Worm (Caenorhabditis elegans) whole organism, late embryonic: Measurements from ENCODE around the gene lin-46.

Source experiments
- C38D4.7 ChIP-seq: fragments of 200-800 bp; sonication (Bioruptor generic); optimal IDR thresholded peaks from 2 replicates; lab custom pipeline; 2018; ENCODE audit warnings: mild to moderate bottlenecking, missing genetic modification characterization, moderate library complexity, missing compliant biosample characterization
- F13H6.1 ChIP-seq: sonication (generic microtip); optimal IDR thresholded peaks from 2 replicates; lab custom pipeline; 2016; ENCODE audit warnings: missing genetic modification characterization, missing compliant biosample characterization
- K02D7.2 ChIP-seq: sonication (generic microtip); optimal IDR thresholded peaks from 2 replicates; lab custom pipeline; 2017; ENCODE audit warnings: mild to moderate bottlenecking, missing genetic modification characterization, missing compliant biosample characterization
- T23F11.4 ChIP-seq: fragments of 200-800 bp; sonication (Bioruptor generic); optimal IDR thresholded peaks from 2 replicates; lab custom pipeline; 2018; ENCODE audit warnings: mild to moderate bottlenecking, missing genetic modification characterization, missing compliant biosample characterization
- ahr-1 ChIP-seq: sonication (generic microtip); optimal IDR thresholded peaks from 2 replicates; lab custom pipeline; 2016; ENCODE audit warnings: missing genetic modification characterization, missing compliant biosample characterization
- ama-1 ChIP-seq: fragments of 150-350 bp; optimal IDR thresholded peaks from 2 replicates; lab custom pipeline; 2014
- ceh-14 ChIP-seq: sonication (generic microtip); optimal IDR thresholded peaks from 2 replicates; lab custom pipeline; 2016; ENCODE audit warnings: missing genotype, missing genetic modification characterization, missing compliant biosample characterization
- ceh-19 ChIP-seq: fragments of 200-800 bp; sonication (Bioruptor generic); optimal IDR thresholded peaks from 2 replicates; lab custom pipeline; 2018; ENCODE audit warnings: mild to moderate bottlenecking, missing genetic modification characterization, missing compliant biosample characterization
- ceh-22 ChIP-seq: sonication (generic microtip); optimal IDR thresholded peaks from 2 replicates; lab custom pipeline; 2017; ENCODE audit warnings: missing biosample characterization, missing genetic modification characterization
- ceh-31 ChIP-seq: sonication (generic microtip); optimal IDR thresholded peaks from 2 replicates; lab custom pipeline; 2016; ENCODE audit warnings: missing genetic modification characterization, missing compliant biosample characterization
- ceh-48 ChIP-seq: sonication (generic microtip); optimal IDR thresholded peaks from 2 replicates; lab custom pipeline; 2016; ENCODE audit warnings: missing genetic modification characterization, inconsistent platforms, missing compliant biosample characterization
- ceh-6 ChIP-seq: fragments of 200-800 bp; sonication (Bioruptor generic); optimal IDR thresholded peaks from 2 replicates; lab custom pipeline; 2018; ENCODE audit warnings: mild to moderate bottlenecking, missing genetic modification characterization, missing compliant biosample characterization
- che-1 ChIP-seq: sonication (generic microtip); optimal IDR thresholded peaks from 2 replicates; lab custom pipeline; 2016; ENCODE audit warnings: mild to moderate bottlenecking, missing genetic modification characterization, missing compliant biosample characterization
- dmd-4 ChIP-seq: sonication (generic microtip); optimal IDR thresholded peaks from 2 replicates; lab custom pipeline; 2016; ENCODE audit warnings: borderline replicate concordance, missing genetic modification characterization, missing compliant biosample characterization
- dve-1 ChIP-seq: sonication (generic microtip); optimal IDR thresholded peaks from 2 replicates; lab custom pipeline; 2017; ENCODE audit warnings: antibody characterized with exemption, mild to moderate bottlenecking, missing genetic modification characterization, missing compliant biosample characterization
- elt-2 ChIP-seq: sonication (generic microtip); optimal IDR thresholded peaks from 2 replicates; lab custom pipeline; 2016; ENCODE audit warnings: missing genetic modification reagents, missing genetic modification characterization, missing compliant biosample characterization
- elt-4 ChIP-seq: sonication (generic microtip); optimal IDR thresholded peaks from 2 replicates; lab custom pipeline; 2016; ENCODE audit warnings: missing genetic modification characterization, missing compliant biosample characterization
- ets-4 ChIP-seq: sonication (generic microtip); optimal IDR thresholded peaks from 2 replicates; lab custom pipeline; 2016; ENCODE audit warnings: missing genetic modification characterization, missing compliant biosample characterization
- eyg-1 ChIP-seq: sonication (generic microtip); optimal IDR thresholded peaks from 2 replicates; lab custom pipeline; 2016; ENCODE audit warnings: missing genotype, missing genetic modification characterization, missing compliant biosample characterization
- fax-1 ChIP-seq: sonication (generic microtip); optimal IDR thresholded peaks from 2 replicates; lab custom pipeline; 2016; ENCODE audit warnings: missing genotype, missing genetic modification characterization, missing compliant biosample characterization
- fkh-10 ChIP-seq: fragments of 150-350 bp; optimal IDR thresholded peaks from 2 replicates; lab custom pipeline; 2014; ENCODE audit warnings: missing biosample characterization, missing genetic modification reagents, missing genetic modification characterization
- fkh-6 ChIP-seq: sonication (generic microtip); optimal IDR thresholded peaks from 2 replicates; lab custom pipeline; 2016; ENCODE audit warnings: missing genetic modification characterization, missing compliant biosample characterization
- gmeb-2 ChIP-seq: sonication (generic microtip); optimal IDR thresholded peaks from 2 replicates; lab custom pipeline; 2016; ENCODE audit warnings: missing genetic modification characterization, inconsistent platforms, missing compliant biosample characterization
- hlh-13 ChIP-seq: fragments of 200-800 bp; sonication (Bioruptor generic); optimal IDR thresholded peaks from 2 replicates; lab custom pipeline; 2018; ENCODE audit warnings: mild to moderate bottlenecking, missing genetic modification characterization, missing compliant biosample characterization
- hlh-30 ChIP-seq: sonication (generic microtip); optimal IDR thresholded peaks from 2 replicates; lab custom pipeline; 2017; ENCODE audit warnings: antibody characterized with exemption, missing genetic modification characterization, missing compliant biosample characterization; ENCODE audit not compliant: insufficient read depth
- hlh-6 ChIP-seq: sonication (generic microtip); optimal IDR thresholded peaks from 2 replicates; lab custom pipeline; 2016; ENCODE audit warnings: missing genotype, missing genetic modification characterization, missing compliant biosample characterization
- lin-11 ChIP-seq: fragments of 200-800 bp; sonication (Bioruptor generic); optimal IDR thresholded peaks from 2 replicates; lab custom pipeline; 2018; ENCODE audit warnings: mild to moderate bottlenecking, missing genetic modification characterization, missing compliant biosample characterization
- pat-9 ChIP-seq: fragments of 200-800 bp; sonication (Bioruptor generic); optimal IDR thresholded peaks from 2 replicates; lab custom pipeline; 2018; ENCODE audit warnings: mild to moderate bottlenecking, missing genetic modification characterization, moderate library complexity, missing compliant biosample characterization
- pha-4 ChIP-seq: fragments of 150-350 bp; optimal IDR thresholded peaks from 2 replicates; lab custom pipeline; 2018; ENCODE audit warnings: missing biosample characterization, missing genetic modification reagents, missing genetic modification characterization
- pros-1 ChIP-seq: fragments of 150-350 bp; optimal IDR thresholded peaks from 2 replicates; lab custom pipeline; 2014; ENCODE audit warnings: missing biosample characterization, missing genetic modification reagents, missing genetic modification characterization
- ref-2 ChIP-seq: sonication (generic microtip); optimal IDR thresholded peaks from 2 replicates; lab custom pipeline; 2016; ENCODE audit warnings: missing genetic modification characterization, missing compliant biosample characterization
- sox-4 ChIP-seq: sonication (generic microtip); optimal IDR thresholded peaks from 2 replicates; lab custom pipeline; 2017; ENCODE audit warnings: mild to moderate bottlenecking, missing genetic modification characterization, inconsistent platforms, missing compliant biosample characterization
- tbx-7 ChIP-seq: sonication (generic microtip); optimal IDR thresholded peaks from 2 replicates; lab custom pipeline; 2016; ENCODE audit warnings: missing genotype, missing genetic modification characterization, missing compliant biosample characterization
- unc-55 ChIP-seq: sonication (generic microtip); optimal IDR thresholded peaks from 2 replicates; lab custom pipeline; 2017; ENCODE audit warnings: missing biosample characterization, missing genetic modification reagents, missing genetic modification characterization

lin-46 gene

DNA sequence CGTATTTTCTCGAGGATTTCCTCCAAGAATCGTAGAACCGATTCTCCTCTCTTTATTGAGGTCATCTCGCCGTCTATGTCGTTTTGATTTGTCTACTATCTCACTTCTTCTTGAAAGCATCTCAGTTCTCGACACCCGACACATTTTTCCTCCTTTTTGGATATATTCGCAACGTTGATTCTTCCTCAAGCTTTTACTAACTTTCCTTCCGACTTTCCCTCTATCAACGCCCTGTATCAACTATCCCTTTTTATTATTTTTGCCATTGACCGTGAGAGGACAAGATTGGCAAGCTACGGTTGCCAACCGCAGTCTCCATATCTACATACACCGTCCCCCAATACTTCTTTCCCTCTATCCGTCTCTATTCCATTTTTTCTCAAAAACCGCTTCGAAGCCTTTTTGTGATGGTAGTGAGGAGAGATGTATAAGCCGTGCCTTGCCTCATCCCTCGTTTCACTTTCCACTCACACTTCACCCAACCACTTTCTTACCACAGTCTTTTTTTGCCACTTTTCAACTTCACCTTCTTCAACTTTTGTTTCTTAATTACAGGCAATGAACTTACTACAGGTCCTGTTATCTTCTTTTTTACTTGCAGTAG is 39.6 kb upstream of the lin-46 start, which contains the start of gene T16G1.2:
Gene T16G1.2 (plus strand): TSS at position 554 of the 604 bp plus-strand sequence.
- TF ChIP-seq tbx-7 (tag; lab: Kevin White, UChicago) (no peak), dve-1 (tag; lab: Kevin White, UChicago) (no peak), dmd-4 (no peak), hlh-13 (GFP tag; lab: Kevin White, UChicago) (no peak), C38D4.7 (GFP tag; lab: Kevin White, UChicago) (no peak)

DNA sequence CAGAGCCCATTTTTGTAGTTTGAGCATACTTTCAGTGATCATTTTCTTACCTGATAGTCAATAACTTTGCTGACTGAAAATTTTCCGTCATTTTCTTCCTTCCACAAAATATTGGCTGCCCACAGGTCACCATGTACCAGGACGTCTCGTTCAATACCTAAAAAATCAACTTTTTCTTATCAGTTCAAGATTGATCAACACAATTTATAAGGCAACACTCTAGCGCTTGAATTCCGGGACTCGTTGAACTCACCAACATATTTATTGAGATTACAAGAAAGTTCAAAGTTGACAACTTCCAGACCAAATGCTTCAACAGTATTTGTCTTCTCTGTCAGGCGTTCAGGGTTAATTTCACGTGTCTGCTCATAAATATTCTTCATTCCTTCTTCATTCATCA is 35.0 kb upstream of the lin-46 start:
- TF ChIP-seq dve-1 (tag; lab: Kevin White, UChicago), result no peak
- no peak for TF ChIP-seq elt-2
- no peak for TF ChIP-seq ceh-31 (tag; lab: Kevin White, UChicago)
- TF ChIP-seq fkh-6 (tag; lab: Kevin White, UChicago), result no peak
- TF ChIP-seq ama-1 (lab: Kevin White, UChicago), result no peak
- no peak for TF ChIP-seq gmeb-2 (tag; lab: Kevin White, UChicago)
- TF ChIP-seq fax-1 (tag; lab: Kevin White, UChicago), result no peak
- TF ChIP-seq ceh-19 (GFP tag; lab: Kevin White, UChicago), result no peak
- TF ChIP-seq F13H6.1 (tag; lab: Kevin White, UChicago), result no peak

DNA sequence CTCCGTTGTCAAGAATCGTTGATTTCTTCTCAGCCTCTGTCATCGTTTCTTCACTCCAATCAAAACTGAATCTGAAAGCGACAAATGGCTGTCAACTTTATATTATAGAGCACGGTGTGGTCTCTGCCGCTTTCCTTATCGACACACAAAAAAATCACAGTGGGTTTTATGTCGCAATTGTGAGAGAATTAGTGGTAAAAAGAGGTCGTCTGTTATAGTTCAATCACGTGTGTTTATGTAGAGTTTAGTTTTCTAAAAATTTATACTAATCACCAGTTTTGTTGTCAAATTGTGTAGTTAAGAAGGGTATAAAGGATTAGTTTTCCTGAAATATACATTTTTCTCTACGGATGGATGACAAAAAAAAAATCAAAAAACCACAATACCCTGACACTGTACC is 33.7 kb upstream of the lin-46 start, which contains the start of gene T16G1.7:
Gene T16G1.7 (minus strand): TSS at position 137 of the 400 bp plus-strand sequence.
- TF ChIP-seq tbx-7 (tag; lab: Kevin White, UChicago) (no peak), ama-1 (lab: Kevin White, UChicago) (no peak), C38D4.7 (GFP tag; lab: Kevin White, UChicago) (no peak), ceh-14 (no peak), K02D7.2 (tag; lab: Kevin White, UChicago) (no peak), pros-1 (no peak), fkh-6 (tag; lab: Kevin White, UChicago) (no peak), ahr-1 (tag; lab: Kevin White, UChicago) (no peak), pat-9 (tag; lab: Kevin White, UChicago) (no peak), unc-55 (GFP tag; lab: Kevin White, UChicago) (no peak), hlh-30 (tag; lab: Kevin White, UChicago) (no peak), elt-2 (no peak), elt-4 (tag; lab: Kevin White, UChicago) (no peak), sox-4 (tag; lab: Kevin White, UChicago) (no peak), lin-11 (tag; lab: Kevin White, UChicago) (no peak)

DNA sequence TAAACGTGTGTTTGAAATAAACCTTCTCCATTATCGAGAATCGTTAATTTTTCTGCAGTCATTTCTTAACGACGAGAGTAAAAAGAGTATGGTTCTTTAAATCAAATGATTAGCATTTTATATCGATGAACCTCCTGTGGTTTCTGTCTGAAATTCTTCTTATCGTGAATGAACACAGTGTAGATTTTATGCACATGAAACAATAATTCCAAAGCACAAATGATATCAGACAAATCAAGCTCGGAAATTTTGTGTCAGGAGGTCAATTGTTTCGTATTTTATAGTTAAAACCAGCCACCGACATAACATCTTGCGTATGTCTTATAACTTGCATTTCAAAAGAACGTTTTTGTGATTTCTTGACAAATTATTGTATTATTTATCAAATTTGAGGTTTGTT is 31.6 kb upstream of the lin-46 start, which contains the start of gene T16G1.6:
Gene T16G1.6 (minus strand): TSS at position 77 of the 400 bp plus-strand sequence.
- TF ChIP-seq sox-4 (tag; lab: Kevin White, UChicago) (no peak), pha-4 (tag; lab: Kevin White, UChicago) (no peak), ceh-48 (tag; lab: Kevin White, UChicago) (no peak), elt-2 (no peak), hlh-6 (tag; lab: Kevin White, UChicago) (no peak), fax-1 (tag; lab: Kevin White, UChicago) (no peak), ceh-6 (GFP tag; lab: Kevin White, UChicago) (no peak), fkh-10 (no peak)

DNA sequence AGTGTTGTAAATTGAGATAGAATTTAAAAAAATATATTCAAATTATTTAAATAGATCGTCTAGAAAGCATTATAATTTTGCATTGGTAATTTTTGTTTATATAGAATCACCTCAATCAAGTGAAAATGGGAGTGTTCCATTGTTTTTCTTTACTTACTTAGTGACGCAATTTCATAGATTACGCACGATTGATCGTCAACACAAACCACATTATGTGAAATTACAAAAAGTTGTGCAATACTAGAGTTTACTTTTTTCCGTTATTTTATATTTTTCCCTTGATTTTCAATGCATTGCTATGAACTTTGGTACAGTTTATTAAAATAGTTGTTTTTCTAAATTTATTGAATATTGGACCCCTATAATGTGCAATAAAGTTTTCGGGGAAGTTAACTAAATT is 29.2 kb upstream of the lin-46 start, which contains the start of gene T16G1.5:
Gene T16G1.5 (minus strand): TSS at position 119 of the 400 bp plus-strand sequence.
- no peak for TF ChIP-seq ref-2 (tag; lab: Kevin White, UChicago)
- no peak for TF ChIP-seq T23F11.4 (GFP tag; lab: Kevin White, UChicago)
- no peak for TF ChIP-seq ets-4 (tag; lab: Kevin White, UChicago)
- no peak for TF ChIP-seq ceh-22 (tag; lab: Kevin White, UChicago)
- no peak for TF ChIP-seq F13H6.1 (tag; lab: Kevin White, UChicago)
- TF ChIP-seq che-1 (tag; lab: Kevin White, UChicago), result no peak
- no peak for TF ChIP-seq eyg-1 (tag; lab: Kevin White, UChicago)
